Worm (Caenorhabditis elegans): ENCODE measurements around the gene F18E3.11.

F18E3.11 gene

ce11 chrV:7391933-7392332 is 21.3 kb upstream of the F18E3.11 start, which contains the start of gene fbxa-105:
Gene fbxa-105, minus strand, starts transcription at chrV:7392029.
- peak; percentile 24 for TF ChIP-seq dve-1 (tag; optimal IDR thresholded peaks at IDR 0.05; ENCODE audit: insufficient read depth)
- no peak for TF ChIP-seq fkh-10 (GFP tag; optimal IDR thresholded peaks at IDR 0.05)
- no peak for TF ChIP-seq tag-97 (GFP tag; IDR thresholded peaks at IDR 0.05)
- TF ChIP-seq nhr-28 (tag; optimal IDR thresholded peaks at IDR 0.05): peak; percentile 26
- TF ChIP-seq pqm-1 (tag; optimal IDR thresholded peaks at IDR 0.05): peak; percentile 77
- TF ChIP-seq daf-16 (GFP tag; optimal IDR thresholded peaks at IDR 0.05): no peak
- TF ChIP-seq daf-16 (tag; optimal IDR thresholded peaks at IDR 0.05): peak; percentile 59

ce11 chrV:7395359-7395758 is 17.9 kb upstream of the F18E3.11 start, which contains the start of gene srx-9:
Gene srx-9, minus strand, starts transcription at chrV:7395459.
- no peak for TF ChIP-seq ctbp-1 (GFP tag; IDR thresholded peaks at IDR 0.05)
- TF ChIP-seq F10B5.3 (tag; optimal IDR thresholded peaks at IDR 0.05): no peak
- no peak for TF ChIP-seq jun-1 (tag; optimal IDR thresholded peaks at IDR 0.05)
- TF ChIP-seq Y105C5A.15 (GFP tag; IDR thresholded peaks at IDR 0.05): no peak
- TF ChIP-seq lin-13 (GFP tag; optimal IDR thresholded peaks at IDR 0.05): no peak
- no peak for TF ChIP-seq nhr-77 (tag; optimal IDR thresholded peaks at IDR 0.05)
- TF ChIP-seq madf-5 (GFP tag; IDR thresholded peaks at IDR 0.05): no peak
- TF ChIP-seq unc-62 (GFP tag; optimal IDR thresholded peaks at IDR 0.05 in 1 of 2): peak in 1 of 2 experiments; percentile 2
- no peak for TF ChIP-seq unc-62 (tag; optimal IDR thresholded peaks at IDR 0.05)

ce11 chrV:7399202-7399601 is 14.1 kb upstream of the F18E3.11 start, which contains the start of gene gst-41:
Gene gst-41, minus strand, starts transcription at chrV:7399302.
- TF ChIP-seq aly-2 (tag; optimal IDR thresholded peaks at IDR 0.05): no peak
- TF ChIP-seq sdz-12 (GFP tag; optimal IDR thresholded peaks at IDR 0.05): no peak
- no peak for TF ChIP-seq tag-97 (GFP tag; IDR thresholded peaks at IDR 0.05)
- TF ChIP-seq ceh-28 (tag; optimal IDR thresholded peaks at IDR 0.05): no peak
- TF ChIP-seq pha-4 (GFP tag; IDR thresholded peaks at IDR 0.05): no peak
- TF ChIP-seq pha-4 (tag; optimal IDR thresholded peaks at IDR 0.05): no peak
- TF ChIP-seq arid-1 (GFP tag; conservative IDR thresholded peaks at IDR 0.05): no peak
- no peak for TF ChIP-seq jun-1 (tag; optimal IDR thresholded peaks at IDR 0.05)
- no peak for TF ChIP-seq ctbp-1 (GFP tag; IDR thresholded peaks at IDR 0.05)
- no peak for TF ChIP-seq nhr-237 (tag; optimal IDR thresholded peaks at IDR 0.05)
- TF ChIP-seq fos-1 (tag; optimal IDR thresholded peaks at IDR 0.05): no peak
- no peak for TF ChIP-seq ZK337.2 (GFP tag; IDR thresholded peaks at IDR 0.05)
- no peak for TF ChIP-seq F26F4.8 (GFP tag; conservative IDR thresholded peaks at IDR 0.05)
- no peak for TF ChIP-seq lin-38 (GFP tag; IDR thresholded peaks at IDR 0.05)
- TF ChIP-seq hlh-30 (tag; optimal IDR thresholded peaks at IDR 0.05; ENCODE audit: insufficient read depth): no peak
- TF ChIP-seq unc-62 (GFP tag; optimal IDR thresholded peaks at IDR 0.05 in 1 of 2): no peak
- no peak for TF ChIP-seq unc-62 (tag; optimal IDR thresholded peaks at IDR 0.05)
- TF ChIP-seq madf-5 (GFP tag; IDR thresholded peaks at IDR 0.05): no peak
- TF ChIP-seq duxl-1 (tag; optimal IDR thresholded peaks at IDR 0.05; ENCODE audit: poor library complexity): no peak

- TF ChIP-seq egl-43 (GFP tag; IDR thresholded peaks at IDR 0.05) (no peak), ctbp-1 (GFP tag; IDR thresholded peaks at IDR 0.05) (no peak), lin-29 (GFP tag; IDR thresholded peaks at IDR 0.05) (no peak), hlh-30 (tag; optimal IDR thresholded peaks at IDR 0.05; ENCODE audit: insufficient read depth) (no peak), lin-15B (tag; optimal IDR thresholded peaks at IDR 0.05) (no peak), F44E2.7 (GFP tag; IDR thresholded peaks at IDR 0.05) (no peak), nhr-11 (tag; optimal IDR thresholded peaks at IDR 0.05) (no peak), snpc-1.2 (GFP tag; IDR thresholded peaks at IDR 0.05) (no peak), ceh-20 (GFP tag; IDR thresholded peaks at IDR 0.05) (no peak), lim-7 (GFP tag; IDR thresholded peaks at IDR 0.05) (no peak), T20F7.1 (GFP tag; optimal IDR thresholded peaks at IDR 0.05) (no peak), lir-3 (tag; optimal IDR thresholded peaks at IDR 0.05) (no peak), ces-1 (GFP tag; optimal IDR thresholded peaks at IDR 0.05) (no peak), ama-1 (optimal IDR thresholded peaks at IDR 0.05) (no peak), F37D6.2 (tag; optimal IDR thresholded peaks at IDR 0.05) (no peak), zip-11 (GFP tag; IDR thresholded peaks at IDR 0.05) (no peak), set-16 (GFP tag; IDR thresholded peaks at IDR 0.05) (no peak), nhr-237 (tag; optimal IDR thresholded peaks at IDR 0.05) (no peak), dve-1 (tag; optimal IDR thresholded peaks at IDR 0.05; ENCODE audit: insufficient read depth) (no peak)
Observed at ce11 chrV:7400095-7400494, 13.2 kb upstream of the F18E3.11 start, which contains the start of gene cnc-9. Gene cnc-9, minus strand, starts transcription at chrV:7400195.
